Worm (Caenorhabditis elegans) whole organism, young adult: ENCODE data around the gene B0361.9.

Experiments
- B0035.1 ChIP-seq: sonication (generic microtip); optimal IDR thresholded peaks from 2 replicates; lab custom pipeline; 2016; ENCODE audit warnings: missing genetic modification characterization, mild to moderate bottlenecking, missing compliant biosample characterization, missing genotype, missing genetic modification reagents
- B0261.1 ChIP-seq: sonication (generic microtip); optimal IDR thresholded peaks from 2 replicates; lab custom pipeline; 2016; ENCODE audit warnings: mild to moderate bottlenecking, missing genetic modification characterization, moderate library complexity, missing compliant biosample characterization
- C17E4.6 ChIP-seq: fragments of 200-800 bp; sonication (Bioruptor generic); IDR thresholded peaks from 2 replicates; pipeline ENCODE4 v1.3.6; 2022; ENCODE audit warnings: missing genetic modification reagents, missing genetic modification characterization, missing compliant biosample characterization
- F33H1.4 ChIP-seq: fragments of 200-800 bp; sonication (Bioruptor generic); IDR thresholded peaks from 2 replicates; pipeline ENCODE4 v1.3.6; 2022; ENCODE audit warnings: missing genetic modification reagents, missing genetic modification characterization, missing compliant biosample characterization
- F49E8.2 ChIP-seq: sonication (generic microtip); optimal IDR thresholded peaks from 3 replicates; lab custom pipeline; 2017; ENCODE audit warnings: missing genetic modification characterization, mild to moderate bottlenecking, missing compliant biosample characterization, antibody characterized with exemption, moderate library complexity; ENCODE audit not compliant: insufficient read depth
- F52B5.7 ChIP-seq: sonication (generic microtip); optimal IDR thresholded peaks from 2 replicates; lab custom pipeline; 2016; ENCODE audit warnings: mild to moderate bottlenecking, missing genetic modification characterization, missing compliant biosample characterization
- K11D2.4 ChIP-seq: fragments of 200-800 bp; sonication (Bioruptor generic); IDR thresholded peaks from 2 replicates; pipeline ENCODE4 v1.3.6; 2022; ENCODE audit warnings: missing genetic modification reagents, missing genetic modification characterization, missing compliant biosample characterization
- T07F8.4 ChIP-seq: sonication (generic microtip); optimal IDR thresholded peaks from 2 replicates; lab custom pipeline; 2016; ENCODE audit warnings: mild to moderate bottlenecking, missing genetic modification characterization, moderate library complexity, missing compliant biosample characterization
- Y53G8AR.9 ChIP-seq: fragments of 200-800 bp; sonication (Bioruptor generic); conservative IDR thresholded peaks from 2 replicates; pipeline ENCODE4 v1.3.6; 2022; ENCODE audit warnings: missing genetic modification reagents, missing genetic modification characterization, missing compliant biosample characterization
- Y67H2A.10 ChIP-seq: fragments of 200-800 bp; sonication (Bioruptor generic); conservative IDR thresholded peaks from 2 replicates; pipeline ENCODE4 v1.3.6; 2022; ENCODE audit warnings: missing genetic modification reagents, missing genetic modification characterization, missing compliant biosample characterization
- Y95B8A.8 ChIP-seq: fragments of 200-800 bp; sonication (Bioruptor generic); IDR thresholded peaks from 2 replicates; pipeline ENCODE4 v1.3.6; 2022; ENCODE audit warnings: missing genetic modification reagents, missing genetic modification characterization, missing compliant biosample characterization
- aptf-2 ChIP-seq: fragments of 200-800 bp; sonication (Bioruptor generic); conservative IDR thresholded peaks from 2 replicates; pipeline ENCODE4 v1.3.6; 2022; ENCODE audit warnings: missing genetic modification reagents, missing genetic modification characterization, missing compliant biosample characterization
- atf-7 ChIP-seq: sonication (generic microtip); optimal IDR thresholded peaks from 2 replicates; lab custom pipeline; 2017; ENCODE audit warnings: mild to moderate bottlenecking, missing genetic modification characterization, missing compliant biosample characterization
- athp-1 ChIP-seq: sonication (generic microtip); optimal IDR thresholded peaks from 2 replicates; lab custom pipeline; 2017; ENCODE audit warnings: mild to moderate bottlenecking, missing genetic modification characterization, missing compliant biosample characterization
- attf-5 ChIP-seq: fragments of 200-800 bp; sonication (Bioruptor generic); optimal IDR thresholded peaks from 2 replicates; lab custom pipeline; 2018; ENCODE audit warnings: mild to moderate bottlenecking, missing genetic modification characterization, missing compliant biosample characterization
- attf-6 ChIP-seq: fragments of 200-800 bp; sonication (Bioruptor generic); IDR thresholded peaks from 2 replicates; pipeline ENCODE4 v1.3.6; 2022; ENCODE audit warnings: missing genetic modification reagents, missing genetic modification characterization, missing compliant biosample characterization
- cebp-2 ChIP-seq: fragments of 200-800 bp; sonication (Bioruptor generic); IDR thresholded peaks from 2 replicates; pipeline ENCODE4 v1.3.6; 2022; ENCODE audit warnings: missing genetic modification characterization, missing compliant biosample characterization
- ceh-100 ChIP-seq: fragments of 200-800 bp; sonication (Bioruptor generic); IDR thresholded peaks from 2 replicates; pipeline ENCODE4 v1.3.6; 2022; ENCODE audit warnings: missing genetic modification reagents, missing genetic modification characterization, missing compliant biosample characterization
- ceh-27 ChIP-seq: fragments of 200-800 bp; sonication (Bioruptor generic); optimal IDR thresholded peaks from 2 replicates; lab custom pipeline; 2018; ENCODE audit warnings: mild to moderate bottlenecking, missing genetic modification characterization, moderate library complexity, missing compliant biosample characterization
- ceh-40 ChIP-seq: fragments of 200-800 bp; sonication (Bioruptor generic); IDR thresholded peaks from 2 replicates; pipeline ENCODE4 v1.3.6; 2022; ENCODE audit warnings: missing genetic modification characterization, missing compliant biosample characterization
- ceh-58 ChIP-seq: fragments of 200-800 bp; sonication (Bioruptor generic); IDR thresholded peaks from 2 replicates; pipeline ENCODE4 v1.3.6; 2022; ENCODE audit warnings: missing genetic modification characterization, missing compliant biosample characterization
- dox-1 ChIP-seq: fragments of 200-800 bp; sonication (Bioruptor generic); IDR thresholded peaks from 2 replicates; pipeline ENCODE4 v1.3.6; 2022; ENCODE audit warnings: missing genetic modification reagents, missing genetic modification characterization, missing compliant biosample characterization
- dpff-1 ChIP-seq: sonication (generic microtip); optimal IDR thresholded peaks from 2 replicates; lab custom pipeline; 2017; ENCODE audit warnings: mild to moderate bottlenecking, missing genetic modification characterization, missing compliant biosample characterization
- efl-1 ChIP-seq: fragments of 150-350 bp; optimal IDR thresholded peaks from 2 replicates; lab custom pipeline; 2014; ENCODE audit warnings: missing biosample characterization, missing genetic modification reagents, missing genetic modification characterization
- egl-44 ChIP-seq: fragments of 200-800 bp; sonication (Bioruptor generic); IDR thresholded peaks from 2 replicates; pipeline ENCODE4 v1.3.6; 2022; ENCODE audit warnings: missing genetic modification reagents, missing genetic modification characterization, missing compliant biosample characterization
- egrh-3 ChIP-seq: fragments of 200-800 bp; sonication (Bioruptor generic); IDR thresholded peaks from 2 replicates; pipeline ENCODE4 v1.3.6; 2022; ENCODE audit warnings: missing genetic modification reagents, missing genetic modification characterization, missing compliant biosample characterization
- ekl-4 ChIP-seq: fragments of 200-800 bp; sonication (Bioruptor generic); IDR thresholded peaks from 2 replicates; pipeline ENCODE4 v1.3.6; 2022; ENCODE audit warnings: missing genetic modification reagents, missing genetic modification characterization, missing compliant biosample characterization
- ets-4 ChIP-seq: fragments of 200-800 bp; sonication (Bioruptor generic); optimal IDR thresholded peaks from 2 replicates; lab custom pipeline; 2018; ENCODE audit warnings: mild to moderate bottlenecking, missing genetic modification characterization, missing compliant biosample characterization
- gei-17 ChIP-seq: fragments of 200-800 bp; sonication (Bioruptor generic); optimal IDR thresholded peaks from 2 replicates; lab custom pipeline; 2018; ENCODE audit warnings: mild to moderate bottlenecking, missing genetic modification characterization, missing compliant biosample characterization
- hlh-26 ChIP-seq: fragments of 200-800 bp; sonication (Bioruptor generic); conservative IDR thresholded peaks from 2 replicates; pipeline ENCODE4 v1.3.6; 2022; ENCODE audit warnings: missing genetic modification reagents, missing genetic modification characterization, missing compliant biosample characterization
- hmg-1.2 ChIP-seq: fragments of 200-800 bp; sonication (Bioruptor generic); IDR thresholded peaks from 2 replicates; pipeline ENCODE4 v1.3.6; 2022; ENCODE audit warnings: missing genetic modification reagents, missing genetic modification characterization, missing compliant biosample characterization
- hsf-1 ChIP-seq: fragments of 200-800 bp; sonication (Bioruptor generic); IDR thresholded peaks from 2 replicates; pipeline ENCODE4 v1.3.6; 2022; ENCODE audit warnings: missing genetic modification reagents, missing genetic modification characterization, missing compliant biosample characterization
- lag-1 ChIP-seq: fragments of 200-800 bp; sonication (Bioruptor generic); IDR thresholded peaks from 2 replicates; pipeline ENCODE4 v1.3.6; 2022; ENCODE audit warnings: missing genetic modification reagents, missing genetic modification characterization, missing compliant biosample characterization
- let-607 ChIP-seq, 2 experiments: fragments of 200-800 bp in 1 of 2; sonication (Bioruptor generic) in 1 of 2; sonication (generic microtip) in 1 of 2; optimal IDR thresholded peaks; 2 replicates each; lab custom pipeline; 2016 to 2018; ENCODE audit warnings: mild to moderate bottlenecking in 2 of 2, missing compliant biosample characterization in 2 of 2, missing genetic modification characterization in 2 of 2, moderate library complexity in 2 of 2, missing genotype in 1 of 2
- lin-40 ChIP-seq: sonication (generic microtip); optimal IDR thresholded peaks from 2 replicates; lab custom pipeline; 2016; ENCODE audit warnings: missing genetic modification characterization, mild to moderate bottlenecking, missing compliant biosample characterization, missing genotype, missing genetic modification reagents
- lir-1 ChIP-seq: fragments of 200-800 bp; sonication (Bioruptor generic); conservative IDR thresholded peaks from 2 replicates; pipeline ENCODE4 v1.3.6; 2022; ENCODE audit warnings: missing genetic modification reagents, missing genetic modification characterization, missing compliant biosample characterization
- mxl-1 ChIP-seq: sonication (generic microtip); optimal IDR thresholded peaks from 2 replicates; lab custom pipeline; 2016; ENCODE audit warnings: missing genetic modification characterization, missing compliant biosample characterization
- nfya-2 ChIP-seq: fragments of 200-800 bp; sonication (Bioruptor generic); IDR thresholded peaks from 2 replicates; pipeline ENCODE4 v1.3.6; 2022; ENCODE audit warnings: missing genetic modification reagents, missing genetic modification characterization, missing compliant biosample characterization
- nhr-120 ChIP-seq: fragments of 200-800 bp; sonication (Bioruptor generic); IDR thresholded peaks from 2 replicates; pipeline ENCODE4 v1.3.6; 2022; ENCODE audit warnings: missing genetic modification characterization, missing compliant biosample characterization
- nhr-90 ChIP-seq: sonication (generic microtip); optimal IDR thresholded peaks from 2 replicates; lab custom pipeline; 2016; ENCODE audit warnings: missing genotype, mild to moderate bottlenecking, missing genetic modification characterization, missing compliant biosample characterization
- rec-8 ChIP-seq, 2 experiments: sonication (generic microtip); optimal IDR thresholded peaks; 2 replicates each; lab custom pipeline; 2016; ENCODE audit warnings: mild to moderate bottlenecking in 2 of 2, missing genetic modification characterization in 2 of 2, missing genetic modification reagents in 2 of 2, missing genotype in 2 of 2, missing biosample characterization in 1 of 2, missing compliant biosample characterization in 1 of 2, moderate library complexity in 1 of 2
- repo-1 ChIP-seq: sonication (generic microtip); optimal IDR thresholded peaks from 2 replicates; lab custom pipeline; 2017; ENCODE audit warnings: mild to moderate bottlenecking, missing genetic modification characterization, missing compliant biosample characterization
- sea-2 ChIP-seq: fragments of 200-800 bp; sonication (Bioruptor generic); IDR thresholded peaks from 2 replicates; pipeline ENCODE4 v1.3.6; 2022; ENCODE audit warnings: missing genetic modification characterization, missing compliant biosample characterization
- snpc-3.4 ChIP-seq: sonication (generic microtip); optimal IDR thresholded peaks from 2 replicates; lab custom pipeline; 2017; ENCODE audit warnings: missing genetic modification characterization, mild to moderate bottlenecking, missing compliant biosample characterization, antibody characterized with exemption, moderate library complexity, missing genotype, missing genetic modification reagents
- tlf-1 ChIP-seq: fragments of 200-800 bp; sonication (Bioruptor generic); optimal IDR thresholded peaks from 2 replicates; lab custom pipeline; 2018; ENCODE audit warnings: mild to moderate bottlenecking, missing genetic modification characterization, missing compliant biosample characterization
- zfh-2 ChIP-seq: fragments of 200-800 bp; sonication (Bioruptor generic); conservative IDR thresholded peaks from 2 replicates; pipeline ENCODE4 v1.3.6; 2022; ENCODE audit warnings: missing genetic modification reagents, missing genetic modification characterization, missing compliant biosample characterization
- ztf-18 ChIP-seq: sonication (generic microtip); optimal IDR thresholded peaks from 2 replicates; lab custom pipeline; 2016; ENCODE audit warnings: missing genotype, mild to moderate bottlenecking, missing genetic modification characterization, missing compliant biosample characterization
- ztf-22 ChIP-seq: fragments of 200-800 bp; sonication (Bioruptor generic); optimal IDR thresholded peaks from 2 replicates; lab custom pipeline; 2018; ENCODE audit warnings: mild to moderate bottlenecking, missing genetic modification characterization, moderate library complexity, missing compliant biosample characterization

The B0361.9 gene

DNA sequence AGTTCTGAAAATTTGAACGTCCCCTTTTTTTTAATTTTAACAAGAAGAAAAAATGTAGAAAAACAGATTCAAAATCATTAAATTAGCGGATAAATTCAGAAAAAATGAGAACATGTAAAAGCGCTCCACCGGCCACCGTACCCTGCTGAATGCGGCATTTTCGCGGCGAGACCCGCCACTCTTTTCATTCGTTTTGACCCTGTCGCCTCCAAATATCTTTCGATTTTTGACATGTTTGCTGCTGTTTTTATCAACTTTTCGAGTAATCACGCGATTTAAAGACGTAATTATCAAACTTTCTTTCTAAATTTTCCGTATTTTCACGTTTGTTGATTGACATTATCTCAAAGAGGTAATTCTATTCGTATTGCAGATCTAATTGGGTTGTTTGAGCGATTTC lies 36.8 kb upstream of the B0361.9 start, which contains the start of gene gsp-2 (continued):
- TF ChIP-seq egl-44 (GFP tag; lab: Robert Waterston, UW) (no peak), ztf-22 (GFP tag; lab: Kevin White, UChicago) (no peak), attf-6 (no peak), mxl-1 (tag; lab: Kevin White, UChicago) (no peak), nhr-120 (GFP tag; lab: Robert Waterston, UW) (no peak), ztf-18 (peak; percentile 47), F52B5.7 (no peak), nfya-2 (GFP tag; lab: Robert Waterston, UW) (no peak), lin-40 (tag; lab: Kevin White, UChicago) (peak; percentile 6), rec-8 (tag; optimal IDR thresholded peaks at IDR 0.05; lab: Kevin White, UChicago) (no peak), let-607 (tag; optimal IDR thresholded peaks at IDR 0.05; lab: Kevin White, UChicago) (peak; percentile 59 to 76), attf-5 (peak; percentile 73), zfh-2 (peak; percentile 61; the same call in 1 of the 2 replicates), atf-7 (tag; lab: Kevin White, UChicago) (peak; percentile 51), ceh-58 (GFP tag; lab: Robert Waterston, UW) (no peak)

DNA sequence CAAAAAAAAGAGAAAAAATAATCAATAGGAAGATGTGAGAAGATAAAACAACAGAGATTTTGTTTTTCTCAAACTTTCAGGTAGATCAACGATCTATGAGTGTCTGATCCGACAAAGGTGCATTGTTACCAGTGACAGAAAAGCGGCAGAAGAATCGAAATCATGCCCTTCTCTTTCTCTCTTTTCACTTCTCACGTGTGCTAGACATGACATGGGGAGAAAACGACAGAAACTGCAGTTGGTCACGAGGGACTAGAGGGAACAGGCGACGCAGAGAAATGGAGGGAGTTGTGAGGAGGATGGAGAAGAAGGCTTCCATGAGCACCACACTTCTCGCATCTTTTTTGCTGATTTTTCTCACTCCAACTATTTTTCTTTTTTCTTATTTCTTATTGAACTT lies 35.8 kb upstream of the B0361.9 start, which contains the start of gene F56C9.10:
Gene F56C9.10, minus strand, starts transcription at position 97 of the 400 bp plus-strand sequence.
- no peak for TF ChIP-seq Y95B8A.8 (GFP tag; lab: Robert Waterston, UW)
- no peak for TF ChIP-seq Y67H2A.10 (GFP tag; lab: Robert Waterston, UW)
- no peak for TF ChIP-seq hsf-1 (GFP tag; lab: Robert Waterston, UW)
- peak; percentile 50; the same call in 1 of the 2 replicates for TF ChIP-seq hmg-1.2 (GFP tag; lab: Robert Waterston, UW)
- TF ChIP-seq cebp-2 (GFP tag; lab: Robert Waterston, UW) = no peak
- TF ChIP-seq K11D2.4 (GFP tag; lab: Robert Waterston, UW) = 0 out of 2 replicates have a peak, but pooled peaks have one; percentile 35
- no peak for TF ChIP-seq efl-1 (GFP tag; lab: Kevin White, UChicago)
- TF ChIP-seq F49E8.2 = no peak
- peak; percentile 43 for TF ChIP-seq gei-17
- TF ChIP-seq dpff-1 (tag; lab: Kevin White, UChicago) = no peak
- TF ChIP-seq snpc-3.4 (tag; lab: Kevin White, UChicago) = no peak
- peak; percentile 64 for TF ChIP-seq repo-1 (tag; lab: Kevin White, UChicago)
- peak; percentile 75 for TF ChIP-seq athp-1 (tag; lab: Kevin White, UChicago)
- TF ChIP-seq ceh-58 (GFP tag; lab: Robert Waterston, UW) = no peak
- no peak for TF ChIP-seq B0035.1
- TF ChIP-seq egrh-3 (GFP tag; lab: Robert Waterston, UW) = no peak
- no peak for TF ChIP-seq sea-2 (GFP tag; lab: Robert Waterston, UW)
- peak; percentile 19 for TF ChIP-seq ets-4
- no peak for TF ChIP-seq C17E4.6 (GFP tag; lab: Robert Waterston, UW)
- no peak for TF ChIP-seq T07F8.4
- TF ChIP-seq rec-8 (tag; optimal IDR thresholded peaks at IDR 0.05; lab: Kevin White, UChicago) = no peak
- peak; percentile 56; the same call in 1 of the 2 replicates for TF ChIP-seq Y53G8AR.9
- no peak for TF ChIP-seq ceh-40
- TF ChIP-seq B0261.1 = no peak
- TF ChIP-seq lir-1 (GFP tag; lab: Robert Waterston, UW) = no peak
- TF ChIP-seq ceh-27 (GFP tag; lab: Kevin White, UChicago) = peak; percentile 83
- TF ChIP-seq tlf-1 (GFP tag; lab: Kevin White, UChicago) = peak; percentile 67
- no peak for TF ChIP-seq hlh-26 (GFP tag; lab: Robert Waterston, UW)
- TF ChIP-seq dox-1 (GFP tag; lab: Robert Waterston, UW) = peak; percentile 54; the same call in 1 of the 2 replicates
- TF ChIP-seq aptf-2 (GFP tag; lab: Robert Waterston, UW) = no peak
- peak; percentile 47 for TF ChIP-seq nhr-90
- no peak for TF ChIP-seq lag-1
- TF ChIP-seq ceh-100 = no peak
- TF ChIP-seq F33H1.4 (GFP tag; lab: Robert Waterston, UW) = peak; percentile 41
- no peak for TF ChIP-seq nhr-120 (GFP tag; lab: Robert Waterston, UW)
- TF ChIP-seq ekl-4 (GFP tag; lab: Robert Waterston, UW) = peak; percentile 71; the same call in 1 of the 2 replicates
